Fruit fly (Drosophila melanogaster): ENCODE data around the gene Lrch.
A peak's percentile ranks its signal among the peaks of the same experiment; 100 is the strongest.

The Lrch gene

dm6 chr2L:17389104-17389503, 5.2 kb upstream of the Lrch start (continued):
- peak; percentile 41 for TF ChIP-seq net (GFP tag; optimal IDR thresholded peaks at IDR 0.05)
- TF ChIP-seq CG11902 (GFP tag; optimal IDR thresholded peaks at IDR 0.05), result no peak
- peak; percentile 46 for TF ChIP-seq Blimp-1 (GFP tag; optimal IDR thresholded peaks at IDR 0.05)
- peak; percentile 38 for TF ChIP-seq CG10669 (GFP tag; optimal IDR thresholded peaks at IDR 0.05)
- TF ChIP-seq Hr4 (GFP tag; optimal IDR thresholded peaks at IDR 0.05), result no peak
- no peak for TF ChIP-seq Eip75B (GFP tag; optimal IDR thresholded peaks at IDR 0.05)
- no peak for TF ChIP-seq CG4318 (GFP tag; optimal IDR thresholded peaks at IDR 0.05)
- TF ChIP-seq CG11762 (GFP tag; optimal IDR thresholded peaks at IDR 0.05; ENCODE audit: insufficient read depth), result no peak
- TF ChIP-seq eg (GFP tag; IDR thresholded peaks at IDR 0.05), result no peak; the same call in 2 of the 3 replicates
- TF ChIP-seq CG6163 (GFP tag; IDR thresholded peaks at IDR 0.05), result peak; percentile 81; the same call in 2 of the 3 replicates
- no peak for TF ChIP-seq Smox (GFP tag; optimal IDR thresholded peaks at IDR 0.05)
- TF ChIP-seq CG16779 (tag; optimal IDR thresholded peaks at IDR 0.05), result peak; percentile 43
- no peak for TF ChIP-seq Hr39 (GFP tag; optimal IDR thresholded peaks at IDR 0.05)
- no peak; the same call in 1 of the 2 replicates for TF ChIP-seq CG11294 (GFP tag; IDR thresholded peaks at IDR 0.05)
- no peak for TF ChIP-seq Eip93F (GFP tag; optimal IDR thresholded peaks at IDR 0.05)
- TF ChIP-seq vri (GFP tag; optimal IDR thresholded peaks at IDR 0.05), result peak; percentile 74
- no peak for TF ChIP-seq CG6792 (GFP tag; optimal IDR thresholded peaks at IDR 0.05)

dm6 chr2L:17387735-17388367, 3.9 kb upstream of the Lrch start:
- TF ChIP-seq Smox (GFP tag; optimal IDR thresholded peaks at IDR 0.05) (no peak), vri (GFP tag; optimal IDR thresholded peaks at IDR 0.05) (peak; percentile 64), fkh (GFP tag; optimal IDR thresholded peaks at IDR 0.05) (peak; percentile 72), Met (GFP tag; optimal IDR thresholded peaks at IDR 0.05) (no peak), esn (GFP tag; optimal IDR thresholded peaks at IDR 0.05) (peak; percentile 1)

dm6 chr2L:17385221-17385529, 1.3 kb upstream of the Lrch start:
- TF ChIP-seq acj6 (GFP tag; optimal IDR thresholded peaks at IDR 0.05) (peak; percentile 72), pdm3 (GFP tag; optimal IDR thresholded peaks at IDR 0.05) (peak; percentile 87), Hr39 (GFP tag; optimal IDR thresholded peaks at IDR 0.05) (peak; percentile 42), dsx (GFP tag; optimal IDR thresholded peaks at IDR 0.05; ENCODE audit: poor library complexity, severe bottlenecking) (peak; percentile 97), Met (GFP tag; optimal IDR thresholded peaks at IDR 0.05) (peak; percentile 62), CG6792 (GFP tag; optimal IDR thresholded peaks at IDR 0.05) (peak; percentile 73), CG8632 (GFP tag; optimal IDR thresholded peaks at IDR 0.05) (peak; percentile 88), vri (GFP tag; optimal IDR thresholded peaks at IDR 0.05) (peak; percentile 75), fkh (GFP tag; optimal IDR thresholded peaks at IDR 0.05) (peak; percentile 81), CG9139 (GFP tag; optimal IDR thresholded peaks at IDR 0.05) (peak; percentile 98), CG11762 (GFP tag; optimal IDR thresholded peaks at IDR 0.05; ENCODE audit: insufficient read depth) (peak; percentile 85), CG10669 (GFP tag; optimal IDR thresholded peaks at IDR 0.05) (peak; percentile 98), CG11294 (GFP tag; IDR thresholded peaks at IDR 0.05) (no peak; the same call in 1 of the 2 replicates), CG34406 (GFP tag; optimal IDR thresholded peaks at IDR 0.05) (peak; percentile 90), CG4318 (GFP tag; optimal IDR thresholded peaks at IDR 0.05) (peak; percentile 45), fd59A (GFP tag; optimal IDR thresholded peaks at IDR 0.05) (peak; percentile 91), CG1621 (tag; optimal IDR thresholded peaks at IDR 0.05) (peak; percentile 98), lz (GFP tag; optimal IDR thresholded peaks at IDR 0.05) (peak; percentile 49), spab (GFP tag; optimal IDR thresholded peaks at IDR 0.05) (peak; percentile 99), CG8319 (GFP tag; optimal IDR thresholded peaks at IDR 0.05) (peak; percentile 72), Ets21C (GFP tag; optimal IDR thresholded peaks at IDR 0.05) (peak; percentile 13), CG11902 (GFP tag; optimal IDR thresholded peaks at IDR 0.05) (no peak), CG3032 (tag; optimal IDR thresholded peaks at IDR 0.05) (peak; percentile 96), fd85E (GFP tag; optimal IDR thresholded peaks at IDR 0.05) (peak; percentile 36), Hr4 (GFP tag; optimal IDR thresholded peaks at IDR 0.05) (peak; percentile 56), Eip93F (GFP tag; optimal IDR thresholded peaks at IDR 0.05) (peak; percentile 76), ss (GFP tag; optimal IDR thresholded peaks at IDR 0.05) (peak; percentile 99), achi (GFP tag; optimal IDR thresholded peaks at IDR 0.05) (peak; percentile 87), Eip78C (GFP tag) (peak; percentile 93), CG10631 (GFP tag; optimal IDR thresholded peaks at IDR 0.05) (peak; percentile 76), dac (GFP tag; optimal IDR thresholded peaks at IDR 0.05) (peak; percentile 85), CG6808 (GFP tag; optimal IDR thresholded peaks at IDR 0.05) (peak; percentile 98), OdsH (GFP tag; optimal IDR thresholded peaks at IDR 0.05) (peak; percentile 82), CG6163 (GFP tag; IDR thresholded peaks at IDR 0.05) (peak; percentile 98), svp (GFP tag) (peak; percentile 81), CG16779 (tag; optimal IDR thresholded peaks at IDR 0.05) (peak; percentile 97), CG6276 (GFP tag; optimal IDR thresholded peaks at IDR 0.05) (peak; percentile 92), Lpt (GFP tag; optimal IDR thresholded peaks at IDR 0.05) (peak; percentile 87)
